Fruit fly (Drosophila melanogaster): ENCODE measurements around the gene Dh31.
A peak's percentile ranks its signal among the peaks of the same experiment; 100 is the strongest.

The Dh31 gene

DNA sequence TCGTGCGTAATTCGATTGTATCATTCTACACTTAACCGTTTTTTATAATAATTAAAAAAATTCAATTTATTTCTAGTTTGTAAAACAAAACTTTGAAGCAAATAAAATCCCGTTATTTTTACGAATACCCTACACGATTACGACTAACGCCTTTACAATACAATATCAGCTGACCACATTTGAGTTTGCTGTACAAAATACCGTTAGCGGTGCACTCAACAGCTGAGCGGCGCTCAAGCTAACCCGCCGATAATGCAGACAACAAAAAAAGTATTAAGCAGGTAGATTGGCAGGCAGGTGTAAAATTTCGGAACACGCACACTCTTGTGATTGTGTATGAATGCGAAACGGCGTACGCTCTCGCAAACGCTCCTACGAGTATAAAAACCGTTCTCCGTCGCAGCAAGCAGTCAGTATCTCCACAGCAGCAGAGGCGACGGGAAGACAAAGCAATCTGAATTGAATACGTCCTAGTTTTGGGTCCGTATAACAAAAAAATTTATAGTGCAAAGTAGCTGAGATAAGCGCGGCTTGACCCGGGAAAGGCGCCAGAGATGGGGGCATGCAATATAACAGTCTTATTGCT is 15.2 kb upstream of the Dh31 start, which contains the start of gene Acer:
Gene Acer (plus strand): TSS at position 210 of the 586 bp plus-strand sequence.
- TF ChIP-seq Dif (GFP tag; optimal IDR thresholded peaks at IDR 0.05; ENCODE audit: partially characterized antibody) (peak; percentile 51), N (GFP tag; optimal IDR thresholded peaks at IDR 0.05) (no peak), h (GFP tag; optimal IDR thresholded peaks at IDR 0.05) (peak; percentile 14)

DNA sequence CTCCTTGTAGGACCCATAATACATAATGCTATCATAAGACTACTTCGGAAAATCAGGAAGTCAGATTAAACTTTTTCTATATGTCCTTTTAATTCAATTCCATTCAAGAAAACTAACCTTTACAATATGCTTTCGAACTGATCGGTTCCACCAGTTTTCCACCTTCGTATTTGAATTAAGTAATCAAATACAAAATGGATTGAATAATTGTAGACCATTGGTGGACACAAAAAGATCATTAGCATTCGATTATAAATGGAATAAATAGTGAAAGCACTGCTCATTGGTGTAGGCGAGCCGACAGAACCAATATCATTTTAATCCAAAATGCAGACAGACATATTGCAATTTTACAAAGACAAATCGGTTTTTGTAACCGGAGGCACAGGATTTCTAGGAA is 12.7 kb upstream of the Dh31 start, which contains the start of gene Sgp:
Gene Sgp (plus strand): TSS at position 301 of the 400 bp plus-strand sequence.
- no peak for TF ChIP-seq tai (GFP tag; optimal IDR thresholded peaks at IDR 0.05)
- no peak for TF ChIP-seq lola (GFP tag; optimal IDR thresholded peaks at IDR 0.05)
- TF ChIP-seq Dif (GFP tag; optimal IDR thresholded peaks at IDR 0.05; ENCODE audit: partially characterized antibody), result no peak
- TF ChIP-seq usp (GFP tag; optimal IDR thresholded peaks at IDR 0.05), result no peak
- no peak for TF ChIP-seq Myc (optimal IDR thresholded peaks at IDR 0.05)
- TF ChIP-seq br (GFP tag; optimal IDR thresholded peaks at IDR 0.05), result no peak
- TF ChIP-seq Sp1 (GFP tag; optimal IDR thresholded peaks at IDR 0.05), result no peak
- no peak for TF ChIP-seq jim (GFP tag; optimal IDR thresholded peaks at IDR 0.05)
- no peak for TF ChIP-seq sage (GFP tag; optimal IDR thresholded peaks at IDR 0.05)
- no peak for TF ChIP-seq GATAd (GFP tag; optimal IDR thresholded peaks at IDR 0.05)
- TF ChIP-seq ey (GFP tag; optimal IDR thresholded peaks at IDR 0.05), result no peak
- no peak for TF ChIP-seq Vsx2 (GFP tag; optimal IDR thresholded peaks at IDR 0.05; ENCODE audit: partially characterized antibody)
- TF ChIP-seq pan (optimal IDR thresholded peaks at IDR 0.05), result no peak
- no peak for TF ChIP-seq Jra (GFP tag; optimal IDR thresholded peaks at IDR 0.05)
- no peak for TF ChIP-seq psq (GFP tag; optimal IDR thresholded peaks at IDR 0.05)
- TF ChIP-seq Hr83 (GFP tag; optimal IDR thresholded peaks at IDR 0.05; ENCODE audit: poor library complexity, severe bottlenecking), result no peak

DNA sequence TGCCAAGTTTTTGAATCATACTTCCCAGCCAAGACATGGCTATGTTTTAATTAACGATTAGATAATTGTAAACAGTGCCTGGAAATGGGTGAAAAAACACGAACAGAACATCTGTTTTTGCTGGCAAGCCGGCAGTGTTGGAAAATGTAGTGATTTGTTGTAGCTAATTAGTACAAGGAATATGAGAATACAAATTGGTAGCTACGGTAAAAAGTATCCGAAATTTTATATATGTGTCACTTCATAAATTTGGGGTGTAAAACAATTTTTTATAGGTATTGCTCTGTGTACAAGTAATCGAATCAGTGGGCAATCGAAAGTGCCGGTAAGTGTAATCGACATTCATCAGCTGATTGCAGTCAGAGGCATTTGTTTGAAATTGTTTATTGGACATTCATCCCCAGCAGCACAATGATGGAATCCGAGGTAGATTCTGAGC is 10.6 kb upstream of the Dh31 start, which contains the start of the genes mRpL51 and Uba4:
Gene mRpL51 (minus strand): TSS at position 125 of the 439 bp plus-strand sequence.
Gene Uba4 (plus strand): TSS at position 156 of the 439 bp plus-strand sequence.
- no peak for TF ChIP-seq Myc (optimal IDR thresholded peaks at IDR 0.05)
- no peak for TF ChIP-seq CrebA (GFP tag; optimal IDR thresholded peaks at IDR 0.05; ENCODE audit: borderline replicate concordance)
- peak; percentile 12 for TF ChIP-seq dsf (GFP tag; optimal IDR thresholded peaks at IDR 0.05; ENCODE audit: borderline replicate concordance)
- no peak for TF ChIP-seq usp (GFP tag; optimal IDR thresholded peaks at IDR 0.05)
- TF ChIP-seq Hnf4 (GFP tag; optimal IDR thresholded peaks at IDR 0.05), result peak; percentile 81
- no peak for TF ChIP-seq lola (GFP tag; optimal IDR thresholded peaks at IDR 0.05)
- TF ChIP-seq Jra (GFP tag; optimal IDR thresholded peaks at IDR 0.05), result peak; percentile 72
- TF ChIP-seq psq (GFP tag; optimal IDR thresholded peaks at IDR 0.05), result peak; percentile 46
- TF ChIP-seq GATAd (GFP tag; optimal IDR thresholded peaks at IDR 0.05), result no peak
- TF ChIP-seq foxo (GFP tag; optimal IDR thresholded peaks at IDR 0.05), result peak; percentile 43 to 53
- no peak for TF ChIP-seq Dfd (GFP tag; optimal IDR thresholded peaks at IDR 0.05)
- TF ChIP-seq Mio (GFP tag; optimal IDR thresholded peaks at IDR 0.05), result no peak
- TF ChIP-seq Rel (GFP tag; optimal IDR thresholded peaks at IDR 0.05), result no peak
- no peak for TF ChIP-seq Rel (tag; optimal IDR thresholded peaks at IDR 0.05)
- peak; percentile 98 for TF ChIP-seq Vsx2 (GFP tag; optimal IDR thresholded peaks at IDR 0.05; ENCODE audit: partially characterized antibody)
- TF ChIP-seq ey (GFP tag; optimal IDR thresholded peaks at IDR 0.05), result peak; percentile 53
- peak; percentile 75 for TF ChIP-seq rgr (GFP tag; optimal IDR thresholded peaks at IDR 0.05)
- TF ChIP-seq N (GFP tag; optimal IDR thresholded peaks at IDR 0.05), result no peak
- peak; percentile 36 for TF ChIP-seq HLH106 (tag; optimal IDR thresholded peaks at IDR 0.05)
- TF ChIP-seq h (GFP tag; optimal IDR thresholded peaks at IDR 0.05), result peak; percentile 79
- peak; percentile 56 for TF ChIP-seq br (GFP tag; optimal IDR thresholded peaks at IDR 0.05)
- TF ChIP-seq brk (GFP tag; optimal IDR thresholded peaks at IDR 0.05), result no peak
- peak; percentile 64 for TF ChIP-seq OdsH (GFP tag; optimal IDR thresholded peaks at IDR 0.05)
- no peak for TF ChIP-seq sage (GFP tag; optimal IDR thresholded peaks at IDR 0.05)
- TF ChIP-seq Dif (GFP tag; optimal IDR thresholded peaks at IDR 0.05; ENCODE audit: partially characterized antibody), result no peak
- TF ChIP-seq Hr83 (GFP tag; optimal IDR thresholded peaks at IDR 0.05; ENCODE audit: poor library complexity, severe bottlenecking), result peak; percentile 42
- peak; percentile 46 for TF ChIP-seq Sp1 (GFP tag; optimal IDR thresholded peaks at IDR 0.05)
- TF ChIP-seq jim (GFP tag; optimal IDR thresholded peaks at IDR 0.05), result no peak
- peak; percentile 38 for TF ChIP-seq sv (GFP tag; optimal IDR thresholded peaks at IDR 0.05)
- TF ChIP-seq CG32264 (GFP tag; optimal IDR thresholded peaks at IDR 0.05), result peak; percentile 52
- no peak for TF ChIP-seq Hr78 (GFP tag; optimal IDR thresholded peaks at IDR 0.05)

DNA sequence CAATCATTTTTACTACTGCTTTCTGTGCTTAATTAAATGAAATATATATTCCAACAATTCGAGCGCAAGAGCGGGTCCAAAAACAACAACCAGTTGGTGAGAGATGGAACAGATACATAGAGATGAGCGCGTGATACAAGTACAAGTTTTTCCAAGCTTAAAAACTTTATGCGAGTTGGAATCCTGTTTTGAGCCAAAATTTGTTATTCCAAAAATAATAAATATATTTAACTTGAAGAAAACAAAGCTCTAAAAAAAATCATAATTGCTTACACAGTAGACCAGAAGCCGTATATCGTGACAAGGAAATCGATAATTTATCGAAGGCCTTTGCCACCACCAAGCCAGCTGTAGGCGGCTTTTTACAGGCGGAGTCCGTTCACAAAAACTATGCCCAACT is 8.1 kb upstream of the Dh31 start, which contains the start of the genes CG13097 and PIG-U:
Gene CG13097 (minus strand): TSS at position 121 of the 400 bp plus-strand sequence.
Gene PIG-U (plus strand): TSS at position 349 of the 400 bp plus-strand sequence.
- TF ChIP-seq usp (GFP tag; optimal IDR thresholded peaks at IDR 0.05) (no peak), h (GFP tag; optimal IDR thresholded peaks at IDR 0.05) (peak; percentile 93), CG32264 (GFP tag; optimal IDR thresholded peaks at IDR 0.05) (peak; percentile 66), CrebA (GFP tag; optimal IDR thresholded peaks at IDR 0.05; ENCODE audit: borderline replicate concordance) (no peak), sv (GFP tag; optimal IDR thresholded peaks at IDR 0.05) (peak; percentile 78), dl (GFP tag; optimal IDR thresholded peaks at IDR 0.05; ENCODE audit: insufficient read depth in 1 of 2, partially characterized antibody in 2 of 2) (no peak), Hr83 (GFP tag; optimal IDR thresholded peaks at IDR 0.05; ENCODE audit: poor library complexity, severe bottlenecking) (peak; percentile 94), CG9705 (GFP tag; optimal IDR thresholded peaks at IDR 0.05) (peak; percentile 79), Dfd (GFP tag; optimal IDR thresholded peaks at IDR 0.05) (no peak), Sp1 (GFP tag; optimal IDR thresholded peaks at IDR 0.05) (no peak), Hnf4 (GFP tag; optimal IDR thresholded peaks at IDR 0.05) (peak; percentile 93), lola (GFP tag; optimal IDR thresholded peaks at IDR 0.05) (no peak), GATAd (GFP tag; optimal IDR thresholded peaks at IDR 0.05) (peak; percentile 62), dsf (GFP tag; optimal IDR thresholded peaks at IDR 0.05; ENCODE audit: borderline replicate concordance) (peak; percentile 88), sage (GFP tag; optimal IDR thresholded peaks at IDR 0.05) (no peak), dmrt93B (GFP tag; optimal IDR thresholded peaks at IDR 0.05) (no peak), Mio (GFP tag; optimal IDR thresholded peaks at IDR 0.05) (peak; percentile 20), fru (GFP tag; optimal IDR thresholded peaks at IDR 0.05) (peak; percentile 86), br (GFP tag; optimal IDR thresholded peaks at IDR 0.05) (peak; percentile 89), tai (GFP tag; optimal IDR thresholded peaks at IDR 0.05) (no peak), rgr (GFP tag; optimal IDR thresholded peaks at IDR 0.05) (no peak), Abd-B (GFP tag; optimal IDR thresholded peaks at IDR 0.05) (no peak), psq (GFP tag; optimal IDR thresholded peaks at IDR 0.05) (peak; percentile 80), Myc (optimal IDR thresholded peaks at IDR 0.05) (no peak), Rel (GFP tag; optimal IDR thresholded peaks at IDR 0.05) (peak; percentile 2), Rel (tag; optimal IDR thresholded peaks at IDR 0.05) (peak; percentile 62)
